Fruit fly (Drosophila melanogaster) whole organism: Measurements from ENCODE around the gene CG10470.

Source experiments
- pan ChIP-seq: fragments of >200 bp; optimal IDR thresholded peaks from 2 replicates; lab custom pipeline; 2017
- psq ChIP-seq: fragments of >200 bp; optimal IDR thresholded peaks from 2 replicates; lab custom pipeline; 2017

dm6 chr2L:19054516-19054887 lies 5.6 kb downstream of the CG10470 start:
- TF ChIP-seq pan (lab: Kevin White, UChicago) (no peak), psq (lab: Kevin White, UChicago) (no peak)
